Worm (Caenorhabditis elegans) whole organism, mixed stage, embryonic: ENCODE data around the gene ift-139.

Source experiments
- M03D4.4 ChIP-seq: sonication (generic microtip); optimal IDR thresholded peaks from 2 replicates; lab custom pipeline; 2017; ENCODE audit warnings: mild to moderate bottlenecking, missing genetic modification characterization, missing compliant biosample characterization
- bed-3 ChIP-seq: fragments of 200-800 bp; sonication (Bioruptor generic); optimal IDR thresholded peaks from 3 replicates; lab custom pipeline; 2018; ENCODE audit warnings: mild to moderate bottlenecking, missing genetic modification characterization, moderate library complexity, missing compliant biosample characterization
- blmp-1 ChIP-seq: fragments of 150-350 bp; optimal IDR thresholded peaks from 2 replicates; lab custom pipeline; 2014; ENCODE audit warnings: missing biosample characterization, missing genetic modification characterization
- ceh-39 ChIP-seq: fragments of 150-350 bp; optimal IDR thresholded peaks from 2 replicates; lab custom pipeline; 2014; ENCODE audit warnings: missing biosample characterization, missing genetic modification characterization
- ceh-43 ChIP-seq: fragments of 200-800 bp; sonication (Bioruptor generic); optimal IDR thresholded peaks from 2 replicates; lab custom pipeline; 2018; ENCODE audit warnings: mild to moderate bottlenecking, missing genetic modification characterization, moderate library complexity, missing compliant biosample characterization
- ceh-83 ChIP-seq: fragments of 200-800 bp; sonication (Bioruptor generic); optimal IDR thresholded peaks from 2 replicates; lab custom pipeline; 2018; ENCODE audit warnings: mild to moderate bottlenecking, missing genetic modification characterization, missing compliant biosample characterization
- ces-1 ChIP-seq: fragments of 150-350 bp; optimal IDR thresholded peaks from 2 replicates; lab custom pipeline; 2014; ENCODE audit warnings: missing biosample characterization, missing genetic modification reagents, missing genetic modification characterization
- cnd-1 ChIP-seq: fragments of 200-800 bp; sonication (Bioruptor generic); optimal IDR thresholded peaks from 2 replicates; lab custom pipeline; 2018; ENCODE audit warnings: mild to moderate bottlenecking, missing genetic modification characterization, missing compliant biosample characterization
- drap-1 ChIP-seq: fragments of 200-800 bp; sonication (Bioruptor generic); optimal IDR thresholded peaks from 3 replicates; lab custom pipeline; 2018; ENCODE audit warnings: mild to moderate bottlenecking, missing genetic modification characterization, missing compliant biosample characterization
- elt-1 ChIP-seq: sonication (generic microtip); optimal IDR thresholded peaks from 2 replicates; lab custom pipeline; 2017; ENCODE audit warnings: missing genetic modification characterization, mild to moderate bottlenecking, missing compliant biosample characterization, antibody characterized with exemption, moderate library complexity, borderline replicate concordance; ENCODE audit not compliant: insufficient read depth
- elt-3 ChIP-seq: fragments of 150-350 bp; optimal IDR thresholded peaks from 2 replicates; lab custom pipeline; 2014; ENCODE audit warnings: missing biosample characterization, missing genetic modification characterization
- flh-1 ChIP-seq: fragments of 200-800 bp; sonication (Bioruptor generic); optimal IDR thresholded peaks from 2 replicates; lab custom pipeline; 2018; ENCODE audit warnings: mild to moderate bottlenecking, missing genetic modification characterization, moderate library complexity, missing compliant biosample characterization
- ham-2 ChIP-seq: fragments of 200-800 bp; sonication (Bioruptor generic); optimal IDR thresholded peaks from 2 replicates; lab custom pipeline; 2018; ENCODE audit warnings: mild to moderate bottlenecking, missing genetic modification characterization, missing compliant biosample characterization
- hlh-1 ChIP-seq: fragments of 150-350 bp; optimal IDR thresholded peaks from 2 replicates; lab custom pipeline; 2014; ENCODE audit warnings: missing biosample characterization, missing genetic modification reagents, missing genetic modification characterization
- lin-13 ChIP-seq: fragments of 150-350 bp; optimal IDR thresholded peaks from 2 replicates; lab custom pipeline; 2014; ENCODE audit warnings: missing biosample characterization, missing genetic modification characterization
- lin-32 ChIP-seq: fragments of 200-800 bp; sonication (Bioruptor generic); optimal IDR thresholded peaks from 2 replicates; lab custom pipeline; 2018; ENCODE audit warnings: mild to moderate bottlenecking, missing genetic modification characterization, missing compliant biosample characterization
- mep-1 ChIP-seq: fragments of 150-350 bp; optimal IDR thresholded peaks from 2 replicates; lab custom pipeline; 2017; ENCODE audit warnings: missing biosample characterization, missing genetic modification reagents, missing genetic modification characterization, inconsistent platforms
- mls-2 ChIP-seq: sonication (generic microtip); optimal IDR thresholded peaks from 2 replicates; lab custom pipeline; 2016; ENCODE audit warnings: mild to moderate bottlenecking, missing genetic modification characterization, moderate library complexity, missing compliant biosample characterization
- nhr-2 ChIP-seq: fragments of 150-350 bp; optimal IDR thresholded peaks from 2 replicates; lab custom pipeline; 2014; ENCODE audit warnings: missing biosample characterization, missing genetic modification characterization
- nhr-237 ChIP-seq: fragments of 150-350 bp; optimal IDR thresholded peaks from 2 replicates; lab custom pipeline; 2014; ENCODE audit warnings: missing biosample characterization, missing genetic modification characterization
- nhr-28 ChIP-seq: fragments of 150-350 bp; optimal IDR thresholded peaks from 2 replicates; lab custom pipeline; 2014; ENCODE audit warnings: missing biosample characterization, missing genetic modification characterization
- nhr-76 ChIP-seq: sonication (generic microtip); optimal IDR thresholded peaks from 2 replicates; lab custom pipeline; 2017; ENCODE audit warnings: missing biosample characterization, missing genetic modification characterization
- sem-2 ChIP-seq: fragments of 200-800 bp; sonication (Bioruptor generic); optimal IDR thresholded peaks from 2 replicates; lab custom pipeline; 2018; ENCODE audit warnings: mild to moderate bottlenecking, missing genetic modification characterization, missing compliant biosample characterization
- snpc-4 ChIP-seq: fragments of 150-350 bp; optimal IDR thresholded peaks from 2 replicates; lab custom pipeline; 2014; ENCODE audit warnings: missing biosample characterization, missing genetic modification characterization
- sptf-1 ChIP-seq: sonication (generic microtip); optimal IDR thresholded peaks from 2 replicates; lab custom pipeline; 2017; ENCODE audit warnings: mild to moderate bottlenecking, missing genetic modification characterization, moderate library complexity, missing compliant biosample characterization
- tbx-8 ChIP-seq: fragments of 200-800 bp; sonication (Bioruptor generic); optimal IDR thresholded peaks from 2 replicates; lab custom pipeline; 2018; ENCODE audit warnings: mild to moderate bottlenecking, missing genetic modification characterization, moderate library complexity, missing compliant biosample characterization
- unc-120 ChIP-seq: sonication (generic microtip); optimal IDR thresholded peaks from 2 replicates; lab custom pipeline; 2017; ENCODE audit warnings: missing genetic modification characterization, missing compliant biosample characterization; ENCODE audit not compliant: poor library complexity, severe bottlenecking
- unc-39 ChIP-seq: fragments of 150-350 bp; optimal IDR thresholded peaks from 2 replicates; lab custom pipeline; 2014; ENCODE audit warnings: missing biosample characterization, missing genetic modification characterization
- unc-62 ChIP-seq: fragments of 150-350 bp; optimal IDR thresholded peaks from 2 replicates; lab custom pipeline; 2014; ENCODE audit warnings: missing biosample characterization, missing genetic modification reagents, missing genetic modification characterization
- zip-8 ChIP-seq: fragments of 150-350 bp; optimal IDR thresholded peaks from 2 replicates; lab custom pipeline; 2014; ENCODE audit warnings: missing biosample characterization, missing genetic modification characterization
- ztf-11 ChIP-seq: fragments of 150-350 bp; optimal IDR thresholded peaks from 2 replicates; lab custom pipeline; 2014; ENCODE audit warnings: missing biosample characterization, missing genetic modification characterization

Gene ift-139

DNA sequence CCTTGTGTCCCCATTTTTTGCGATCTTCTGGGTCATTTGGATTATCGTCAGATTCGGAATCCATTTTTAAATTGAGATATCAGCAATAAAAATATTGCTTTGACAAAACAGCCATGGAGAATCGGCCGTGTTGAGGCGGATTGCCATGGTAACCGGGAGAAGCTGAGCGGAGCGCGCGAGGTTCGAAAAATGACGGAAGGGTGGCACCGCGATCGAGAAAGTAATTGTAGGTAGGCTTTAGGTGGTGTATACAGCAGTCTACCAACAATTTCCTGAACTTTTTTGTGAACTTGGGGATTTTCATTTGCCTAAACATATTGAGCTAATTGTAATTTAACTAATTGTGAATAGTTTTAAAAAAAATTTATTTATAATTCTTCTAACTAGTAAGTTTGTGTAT is at the start of gene ift-139:
Gene ift-139, minus strand, starts transcription at position 101 of the 400 bp plus-strand sequence.
- TF ChIP-seq mls-2 (tag; lab: Kevin White, UChicago) (no peak), ztf-11 (tag; lab: Kevin White, UChicago) (no peak), ceh-83 (no peak), zip-8 (tag; lab: Kevin White, UChicago) (no peak), sem-2 (GFP tag; lab: Kevin White, UChicago) (no peak), cnd-1 (no peak), drap-1 (no peak)
- TF ChIP-seq, all 35 proteins: peak for 0

- no peak for TF ChIP-seq ceh-83
- TF ChIP-seq ztf-11 (tag; lab: Kevin White, UChicago), result no peak
- no peak for TF ChIP-seq cnd-1
- no peak for TF ChIP-seq ceh-39
- TF ChIP-seq nhr-28 (tag; lab: Kevin White, UChicago), result no peak
- TF ChIP-seq zip-8 (tag; lab: Kevin White, UChicago), result no peak
- no peak for TF ChIP-seq sem-2 (GFP tag; lab: Kevin White, UChicago)
- no peak for TF ChIP-seq blmp-1 (tag; lab: Kevin White, UChicago)
- TF ChIP-seq elt-1 (tag; lab: Kevin White, UChicago), result no peak
- TF ChIP-seq ham-2 (GFP tag; lab: Kevin White, UChicago), result no peak
- no peak for TF ChIP-seq tbx-8
- TF ChIP-seq nhr-237 (tag; lab: Kevin White, UChicago), result no peak
- no peak for TF ChIP-seq snpc-4
- TF ChIP-seq lin-13 (tag; lab: Kevin White, UChicago), result no peak
- no peak for TF ChIP-seq mls-2 (tag; lab: Kevin White, UChicago)
- TF ChIP-seq ces-1 (GFP tag; lab: Kevin White, UChicago), result no peak
- no peak for TF ChIP-seq elt-3 (tag; lab: Kevin White, UChicago)
- TF ChIP-seq nhr-2, result no peak
Measured at ce11 chrIII:6087705-6088359, 48.6 kb upstream of the ift-139 start, which contains the start of gene wht-1. Gene wht-1, minus strand, starts transcription at chrIII:6087755.

- TF ChIP-seq mls-2 (tag; lab: Kevin White, UChicago) (no peak), bed-3 (GFP tag; lab: Kevin White, UChicago) (no peak), unc-39 (tag; lab: Kevin White, UChicago) (no peak), nhr-76 (tag; lab: Kevin White, UChicago) (no peak), nhr-237 (tag; lab: Kevin White, UChicago) (no peak), hlh-1 (tag; lab: Kevin White, UChicago) (no peak), ztf-11 (tag; lab: Kevin White, UChicago) (no peak), flh-1 (GFP tag; lab: Kevin White, UChicago) (no peak)
Measured at ce11 chrIII:6085311-6085710, 46.0 kb upstream of the ift-139 start.

ce11 chrIII:6080263-6080662 is 41.0 kb upstream of the ift-139 start, which contains the start of gene attf-4:
Gene attf-4, plus strand, starts transcription at chrIII:6080563.
- TF ChIP-seq nhr-76 (tag; lab: Kevin White, UChicago), result no peak
- TF ChIP-seq unc-62, result no peak
- TF ChIP-seq mep-1 (tag; lab: Kevin White, UChicago), result no peak
- TF ChIP-seq ceh-39, result no peak
- no peak for TF ChIP-seq sptf-1 (tag; lab: Kevin White, UChicago)
- TF ChIP-seq ztf-11 (tag; lab: Kevin White, UChicago), result no peak
- no peak for TF ChIP-seq M03D4.4
- no peak for TF ChIP-seq blmp-1 (tag; lab: Kevin White, UChicago)
- no peak for TF ChIP-seq elt-1 (tag; lab: Kevin White, UChicago)
- no peak for TF ChIP-seq elt-3 (tag; lab: Kevin White, UChicago)

ce11 chrIII:6078917-6079316 is 39.6 kb upstream of the ift-139 start:
- TF ChIP-seq ceh-43, result no peak
- peak; percentile 44 for TF ChIP-seq cnd-1
- TF ChIP-seq hlh-1 (tag; lab: Kevin White, UChicago), result peak; percentile 94
- peak; percentile 31 for TF ChIP-seq ces-1 (GFP tag; lab: Kevin White, UChicago)
- TF ChIP-seq nhr-2, result peak; percentile 33
- peak; percentile 68 for TF ChIP-seq unc-62
- TF ChIP-seq sptf-1 (tag; lab: Kevin White, UChicago), result no peak
- peak; percentile 41 for TF ChIP-seq lin-32
- TF ChIP-seq M03D4.4, result peak; percentile 41
- no peak for TF ChIP-seq unc-120 (tag; lab: Kevin White, UChicago)
